Fruit fly (Drosophila melanogaster) whole organism, embryonic: Measurements from ENCODE around the gene dbr.

ENCODE experiments used
- Adf1 ChIP-seq: fragments of 200-800 bp; sonication (Bioruptor generic); IDR thresholded peaks from 2 replicates; pipeline ENCODE4 v1.3.6; 2022; ENCODE audit warnings: missing biosample characterization, missing genetic modification characterization
- Atf-2 ChIP-seq: fragments of 200-800 bp; sonication (Bioruptor generic); optimal IDR thresholded peaks from 2 replicates; lab custom pipeline; 2016; ENCODE audit warnings: missing biosample characterization, missing genetic modification characterization
- BtbVII ChIP-seq: fragments of 200-800 bp; sonication (Bioruptor generic); optimal IDR thresholded peaks from 3 replicates; lab custom pipeline; 2017; ENCODE audit warnings: missing biosample characterization, mild to moderate bottlenecking, missing genetic modification characterization
- CG12071 ChIP-seq: fragments of 200-800 bp; sonication (Bioruptor generic); optimal IDR thresholded peaks from 3 replicates; lab custom pipeline; 2018; ENCODE audit warnings: missing biosample characterization, mild to moderate bottlenecking, missing genetic modification characterization
- CG12659 ChIP-seq: fragments of 200-800 bp; sonication (Bioruptor generic); optimal IDR thresholded peaks from 3 replicates; lab custom pipeline; 2017; ENCODE audit warnings: mild to moderate bottlenecking, missing biosample characterization, missing genetic modification reagents, missing genetic modification characterization
- CG13296 ChIP-seq: fragments of 200-800 bp; sonication (Bioruptor generic); optimal IDR thresholded peaks from 3 replicates; lab custom pipeline; 2018; ENCODE audit warnings: missing biosample characterization, mild to moderate bottlenecking, missing genetic modification characterization
- CG13894 ChIP-seq: fragments of 200-800 bp; sonication (Bioruptor generic); optimal IDR thresholded peaks from 3 replicates; lab custom pipeline; 2018; ENCODE audit warnings: missing biosample characterization, mild to moderate bottlenecking, missing genetic modification characterization, moderate library complexity
- CG14667 ChIP-seq: fragments of 200-800 bp; sonication (Bioruptor generic); IDR thresholded peaks from 2 replicates; pipeline ENCODE4 v1.3.6; 2022; ENCODE audit warnings: missing biosample characterization, missing genetic modification characterization
- CG15011 ChIP-seq: fragments of 200-800 bp; sonication (Bioruptor generic); optimal IDR thresholded peaks from 3 replicates; lab custom pipeline; 2018; ENCODE audit warnings: missing biosample characterization, mild to moderate bottlenecking, missing genetic modification characterization
- CG15514 ChIP-seq: fragments of 200-800 bp; sonication (Bioruptor generic); optimal IDR thresholded peaks from 3 replicates; lab custom pipeline; 2017; ENCODE audit warnings: missing biosample characterization, missing genetic modification characterization, mild to moderate bottlenecking, moderate library complexity, missing genetic modification reagents
- CG1647 ChIP-seq: fragments of 200-800 bp; sonication (Bioruptor generic); optimal IDR thresholded peaks from 3 replicates; lab custom pipeline; 2016; ENCODE audit warnings: missing biosample characterization, missing genetic modification characterization
- CG16815 ChIP-seq: fragments of 200-800 bp; sonication (Bioruptor generic); optimal IDR thresholded peaks from 3 replicates; lab custom pipeline; 2017; ENCODE audit warnings: missing biosample characterization, mild to moderate bottlenecking, missing genetic modification characterization
- CG17568 ChIP-seq: fragments of 200-800 bp; sonication (Bioruptor generic); optimal IDR thresholded peaks from 2 replicates; lab custom pipeline; 2018; ENCODE audit warnings: missing biosample characterization, mild to moderate bottlenecking, missing genetic modification characterization, moderate library complexity
- CG1792 ChIP-seq: fragments of 200-800 bp; sonication (Bioruptor generic); optimal IDR thresholded peaks from 2 replicates; lab custom pipeline; 2016; ENCODE audit warnings: missing biosample characterization, missing genetic modification characterization
- CG18262 ChIP-seq: fragments of 200-800 bp; optimal IDR thresholded peaks from 3 replicates; lab custom pipeline; 2019; ENCODE audit warnings: missing biosample characterization, mild to moderate bottlenecking, missing genetic modification characterization, moderate library complexity
- CG2120 ChIP-seq: fragments of 200-800 bp; sonication (Bioruptor generic); optimal IDR thresholded peaks from 3 replicates; lab custom pipeline; 2016; ENCODE audit warnings: missing biosample characterization, missing genetic modification characterization
- CG2199 ChIP-seq: fragments of 200-800 bp; sonication (Bioruptor generic); IDR thresholded peaks from 3 replicates; pipeline ENCODE4 v1.3.6; 2022; ENCODE audit warnings: missing biosample characterization, missing genetic modification characterization
- CG30020 ChIP-seq: fragments of 200-800 bp; optimal IDR thresholded peaks from 2 replicates; lab custom pipeline; 2019; ENCODE audit warnings: missing biosample characterization, mild to moderate bottlenecking, missing genetic modification characterization, moderate library complexity
- CG33213 ChIP-seq: fragments of 200-800 bp; sonication (Bioruptor generic); optimal IDR thresholded peaks from 3 replicates; lab custom pipeline; 2016; ENCODE audit warnings: missing biosample characterization, missing genetic modification characterization
- CG3407 ChIP-seq: fragments of 200-800 bp; sonication (Bioruptor generic); optimal IDR thresholded peaks from 2 replicates; lab custom pipeline; 2018; ENCODE audit warnings: missing biosample characterization, mild to moderate bottlenecking, missing genetic modification characterization
- CG5245 ChIP-seq: fragments of 200-800 bp; sonication (Bioruptor generic); optimal IDR thresholded peaks from 3 replicates; lab custom pipeline; 2016; ENCODE audit warnings: missing biosample characterization, missing genetic modification characterization
- CG7928 ChIP-seq: fragments of 200-800 bp; sonication (Bioruptor generic); optimal IDR thresholded peaks from 2 replicates; lab custom pipeline; 2017; ENCODE audit warnings: missing biosample characterization, mild to moderate bottlenecking, missing genetic modification characterization
- CG8089 ChIP-seq: fragments of 200-800 bp; sonication (Bioruptor generic); optimal IDR thresholded peaks from 3 replicates; lab custom pipeline; 2016; ENCODE audit warnings: missing biosample characterization, missing genetic modification characterization
- CG8290 ChIP-seq, 3 experiments: fragments of 200-800 bp; sonication (Bioruptor generic); optimal IDR thresholded peaks; 2 replicates each; lab custom pipeline; 2016 to 2019; ENCODE audit warnings: missing biosample characterization in 3 of 3, missing genetic modification characterization in 3 of 3, mild to moderate bottlenecking in 2 of 3, moderate library complexity in 1 of 3
- CG9215 ChIP-seq: fragments of 200-800 bp; sonication (Bioruptor generic); IDR thresholded peaks from 2 replicates; pipeline ENCODE4 v1.3.6; 2022; ENCODE audit warnings: missing biosample characterization, missing genetic modification characterization
- Camta ChIP-seq: fragments of 200-800 bp; sonication (Bioruptor generic); optimal IDR thresholded peaks from 2 replicates; lab custom pipeline; 2016; ENCODE audit warnings: missing biosample characterization, missing genetic modification characterization
- Hand ChIP-seq: fragments of 200-800 bp; sonication (Bioruptor generic); optimal IDR thresholded peaks from 2 replicates; lab custom pipeline; 2017; ENCODE audit warnings: mild to moderate bottlenecking, missing biosample characterization, missing genetic modification reagents, missing genetic modification characterization
- Kr ChIP-seq: fragments of 200-800 bp; sonication (Bioruptor generic); optimal IDR thresholded peaks from 2 replicates; lab custom pipeline; 2017; ENCODE audit warnings: missing biosample characterization, mild to moderate bottlenecking, missing genetic modification characterization
- Med ChIP-seq: fragments of 200-800 bp; sonication (Bioruptor generic); peaks from one replicate; lab custom pipeline; 2016; ENCODE audit warnings: missing biosample characterization, missing genetic modification characterization, mild to moderate bottlenecking, inconsistent platforms, moderate library complexity
- Pdp1 ChIP-seq, 2 experiments: fragments of 200-800 bp; sonication (Bioruptor generic); optimal IDR thresholded peaks; 3 replicates each; lab custom pipeline; 2016; ENCODE audit warnings: missing biosample characterization in 2 of 2, missing genetic modification characterization in 2 of 2, mild to moderate bottlenecking in 1 of 2, moderate library complexity in 1 of 2
- Rx ChIP-seq: fragments of 200-800 bp; sonication (Bioruptor generic); IDR thresholded peaks from 2 replicates; pipeline ENCODE4 v1.3.6; 2022; ENCODE audit warnings: missing biosample characterization, missing genetic modification characterization
- Sin3A ChIP-seq: fragments of >200 bp; optimal IDR thresholded peaks from 2 replicates; lab custom pipeline; 2018
- Trl ChIP-seq, 3 experiments: fragments of >200 bp in 2 of 3; fragments of 200-800 bp in 1 of 3; sonication (Bioruptor generic) in 1 of 3; optimal IDR thresholded peaks; 2 replicates in 1 of 3; 3 replicates in 2 of 3; lab custom pipeline; 2016 to 2017; ENCODE audit warnings: missing biosample characterization in 1 of 3, missing genetic modification characterization in 1 of 3
- crc ChIP-seq: fragments of 200-800 bp; sonication (Bioruptor generic); optimal IDR thresholded peaks from 2 replicates; lab custom pipeline; 2016; ENCODE audit warnings: missing biosample characterization, missing genetic modification characterization
- cwo ChIP-seq: fragments of 200-800 bp; sonication (Bioruptor generic); optimal IDR thresholded peaks from 3 replicates; lab custom pipeline; 2017; ENCODE audit warnings: missing biosample characterization, missing genetic modification characterization, mild to moderate bottlenecking, moderate library complexity, missing genetic modification reagents
- fd96Cb ChIP-seq: fragments of 200-800 bp; sonication (Bioruptor generic); optimal IDR thresholded peaks from 2 replicates; lab custom pipeline; 2018; ENCODE audit warnings: missing biosample characterization, mild to moderate bottlenecking, missing genetic modification characterization, moderate library complexity
- grn ChIP-seq: fragments of 200-800 bp; sonication (Bioruptor generic); optimal IDR thresholded peaks from 3 replicates; lab custom pipeline; 2017; ENCODE audit warnings: missing biosample characterization, missing genetic modification characterization
- jumu ChIP-seq: fragments of 200-800 bp; sonication (Bioruptor generic); optimal IDR thresholded peaks from 3 replicates; lab custom pipeline; 2016; ENCODE audit warnings: missing biosample characterization, missing genetic modification characterization
- klu ChIP-seq: fragments of 200-800 bp; sonication (Bioruptor generic); IDR thresholded peaks from 2 replicates; pipeline ENCODE4 v1.3.6; 2022; ENCODE audit warnings: missing biosample characterization, missing genetic modification characterization
- lilli ChIP-seq: fragments of 200-800 bp; sonication (Bioruptor generic); optimal IDR thresholded peaks from 3 replicates; lab custom pipeline; 2016; ENCODE audit warnings: missing biosample characterization, missing genetic modification characterization
- mirr ChIP-seq: fragments of 200-800 bp; sonication (Bioruptor generic); optimal IDR thresholded peaks from 3 replicates; lab custom pipeline; 2018; ENCODE audit warnings: missing biosample characterization, mild to moderate bottlenecking, missing genetic modification characterization
- nmo ChIP-seq: fragments of 200-800 bp; sonication (Bioruptor generic); optimal IDR thresholded peaks from 2 replicates; lab custom pipeline; 2018; ENCODE audit warnings: missing biosample characterization, mild to moderate bottlenecking, missing genetic modification characterization, moderate library complexity
- nom ChIP-seq: fragments of 200-800 bp; sonication (Bioruptor generic); optimal IDR thresholded peaks from 2 replicates; lab custom pipeline; 2017; ENCODE audit warnings: missing biosample characterization, missing genetic modification characterization, mild to moderate bottlenecking, moderate library complexity, missing genetic modification reagents
- onecut ChIP-seq: fragments of 200-800 bp; sonication (Bioruptor generic); IDR thresholded peaks from 2 replicates; pipeline ENCODE4 v1.3.6; 2022; ENCODE audit warnings: missing biosample characterization, missing genetic modification characterization
- sens-2 ChIP-seq: fragments of 200-800 bp; sonication (Bioruptor generic); IDR thresholded peaks from 2 replicates; pipeline ENCODE4 v1.3.6; 2022; ENCODE audit warnings: missing biosample characterization, missing genetic modification characterization
- slou ChIP-seq: fragments of 200-800 bp; sonication (Bioruptor generic); optimal IDR thresholded peaks from 3 replicates; lab custom pipeline; 2016; ENCODE audit warnings: missing biosample characterization, missing genetic modification characterization
- slp2 ChIP-seq: fragments of 200-800 bp; sonication (Bioruptor generic); optimal IDR thresholded peaks from 2 replicates; lab custom pipeline; 2016; ENCODE audit warnings: missing biosample characterization, missing genetic modification characterization
- stc ChIP-seq: fragments of 200-800 bp; sonication (Bioruptor generic); IDR thresholded peaks from 2 replicates; pipeline ENCODE4 v1.3.6; 2022; ENCODE audit warnings: missing biosample characterization, missing genetic modification characterization
- tap ChIP-seq: fragments of 200-800 bp; optimal IDR thresholded peaks from 3 replicates; lab custom pipeline; 2019; ENCODE audit warnings: missing biosample characterization, mild to moderate bottlenecking, missing genetic modification characterization, moderate library complexity
- unpg ChIP-seq: fragments of 200-800 bp; sonication (Bioruptor generic); optimal IDR thresholded peaks from 3 replicates; lab custom pipeline; 2018; ENCODE audit warnings: missing biosample characterization, mild to moderate bottlenecking, missing genetic modification characterization, moderate library complexity
- yki ChIP-seq: fragments of >200 bp; optimal IDR thresholded peaks from 3 replicates; lab custom pipeline; 2018

dbr gene

dm6 chr2L:87255-87723 is 21.0 kb downstream of the dbr start, which contains the start of gene net (continued):
- TF ChIP-seq CG18262 (peak; percentile 73), nmo (GFP tag; lab: Kevin White, UChicago) (peak; percentile 64), onecut (peak; percentile 40), CG15514 (peak; percentile 94), CG15011 (peak; percentile 69), Med (GFP tag; lab: Kevin White, UChicago) (peak; percentile 84), CG3407 (GFP tag; lab: Kevin White, UChicago) (peak; percentile 18), slp2 (no peak), unpg (GFP tag; lab: Kevin White, UChicago) (peak; percentile 63), Hand (GFP tag; lab: Kevin White, UChicago) (peak; percentile 43), fd96Cb (tag; lab: Kevin White, UChicago) (peak; percentile 37), klu (no peak), tap (tag; lab: Kevin White, UChicago) (peak; percentile 72), CG13296 (GFP tag; lab: Kevin White, UChicago) (peak; percentile 87), Atf-2 (no peak), slou (GFP tag; lab: Kevin White, UChicago) (no peak), mirr (peak; percentile 14), Trl (optimal IDR thresholded peaks at IDR 0.05; lab: Kevin White, UChicago) (no peak), Trl (GFP tag; optimal IDR thresholded peaks at IDR 0.05; lab: Kevin White, UChicago) (no peak), Pdp1 (GFP tag; optimal IDR thresholded peaks at IDR 0.05; lab: Kevin White, UChicago) (no peak), CG7928 (GFP tag; lab: Kevin White, UChicago) (no peak), CG5245 (no peak), CG8089 (GFP tag; lab: Kevin White, UChicago) (no peak), CG33213 (GFP tag; lab: Kevin White, UChicago) (no peak), Rx (GFP tag; lab: Robert Waterston, UW) (no peak), CG2199 (GFP tag; lab: Robert Waterston, UW) (peak; percentile 18; the same call in 1 of the 3 replicates), nom (GFP tag; lab: Kevin White, UChicago) (peak; percentile 62), CG16815 (GFP tag; lab: Kevin White, UChicago) (peak; percentile 40), CG13894 (tag; lab: Kevin White, UChicago) (peak; percentile 85), sens-2 (GFP tag; lab: Robert Waterston, UW) (no peak), crc (GFP tag; lab: Kevin White, UChicago) (no peak), CG9215 (GFP tag; lab: Robert Waterston, UW) (no peak), CG30020 (tag; lab: Kevin White, UChicago) (peak; percentile 30), Adf1 (peak; percentile 80), Sin3A (lab: Kevin White, UChicago) (no peak), yki (lab: Kevin White, UChicago) (no peak), lilli (peak; percentile 56), Kr (no peak), CG8290 (GFP tag; optimal IDR thresholded peaks at IDR 0.05; lab: Kevin White, UChicago) (peak; percentile 45), CG8290 (tag; optimal IDR thresholded peaks at IDR 0.05; lab: Kevin White, UChicago) (peak in 1 of 2 experiments; percentile 48), jumu (GFP tag; lab: Kevin White, UChicago) (no peak), CG12659 (GFP tag; lab: Kevin White, UChicago) (peak; percentile 83), CG17568 (GFP tag; lab: Kevin White, UChicago) (peak; percentile 69), stc (no peak), CG12071 (GFP tag; lab: Kevin White, UChicago) (no peak), CG1792 (no peak), CG14667 (GFP tag; lab: Robert Waterston, UW) (no peak), grn (GFP tag; lab: Kevin White, UChicago) (no peak), cwo (GFP tag; lab: Kevin White, UChicago) (peak; percentile 73), CG1647 (GFP tag; lab: Kevin White, UChicago) (no peak), BtbVII (GFP tag; lab: Kevin White, UChicago) (peak; percentile 77), Camta (no peak), CG2120 (GFP tag; lab: Kevin White, UChicago) (peak; percentile 57)
